Worm (Caenorhabditis elegans) whole organism, L1 larva: ENCODE measurements around the gene cnep-1.

ENCODE experiments used
- C16A3.4 ChIP-seq: fragments of 150-350 bp; optimal IDR thresholded peaks from 2 replicates; lab custom pipeline; 2014; ENCODE audit warnings: missing biosample characterization, missing genetic modification characterization
- F16B12.6 ChIP-seq: fragments of 150-350 bp; optimal IDR thresholded peaks from 2 replicates; lab custom pipeline; 2014; ENCODE audit warnings: missing biosample characterization, missing genetic modification characterization
- Y116A8C.19 ChIP-seq: sonication (generic microtip); optimal IDR thresholded peaks from 2 replicates; lab custom pipeline; 2016; ENCODE audit warnings: missing compliant biosample characterization, missing genetic modification characterization, borderline replicate concordance
- alr-1 ChIP-seq: fragments of 200-800 bp; sonication (Bioruptor generic); optimal IDR thresholded peaks from 2 replicates; lab custom pipeline; 2018; ENCODE audit warnings: borderline replicate concordance, mild to moderate bottlenecking, missing genetic modification characterization, missing compliant biosample characterization
- blmp-1 ChIP-seq: fragments of 150-350 bp; optimal IDR thresholded peaks from 2 replicates; lab custom pipeline; 2014; ENCODE audit warnings: missing biosample characterization, missing genetic modification characterization
- ceh-63 ChIP-seq: fragments of 200-800 bp; sonication (Bioruptor generic); optimal IDR thresholded peaks from 2 replicates; lab custom pipeline; 2018; ENCODE audit warnings: mild to moderate bottlenecking, missing genetic modification characterization, missing compliant biosample characterization
- ceh-82 ChIP-seq, 3 experiments: fragments of 150-350 bp in 1 of 3; sonication (generic microtip) in 2 of 3; optimal IDR thresholded peaks; 2 replicates each; lab custom pipeline; 2014 to 2017; ENCODE audit warnings: missing biosample characterization in 3 of 3, missing genetic modification characterization in 3 of 3
- ces-1 ChIP-seq: fragments of 150-350 bp; optimal IDR thresholded peaks from 2 replicates; lab custom pipeline; 2014; ENCODE audit warnings: missing biosample characterization, missing genetic modification reagents, missing genetic modification characterization
- dpl-1 ChIP-seq, 3 experiments: fragments of 150-350 bp in 2 of 3; sonication (generic microtip) in 1 of 3; optimal IDR thresholded peaks; 2 replicates each; lab custom pipeline; 2014 to 2017; ENCODE audit warnings: missing biosample characterization in 3 of 3, missing genetic modification characterization in 3 of 3, missing genetic modification reagents in 3 of 3
- dsc-1 ChIP-seq: sonication (generic microtip); optimal IDR thresholded peaks from 2 replicates; lab custom pipeline; 2016; ENCODE audit warnings: mild to moderate bottlenecking, missing genetic modification characterization, missing compliant biosample characterization
- efl-1 ChIP-seq, 4 experiments: fragments of 150-350 bp; optimal IDR thresholded peaks in 3 of 4; peaks in 1 of 4; 1 replicate in 1 of 4; 2 replicates in 3 of 4; lab custom pipeline; 2014; ENCODE audit warnings: missing biosample characterization in 2 of 4, missing genetic modification characterization in 2 of 4, missing genetic modification reagents in 2 of 4
- efl-3 ChIP-seq: fragments of 200-800 bp; sonication (Bioruptor generic); optimal IDR thresholded peaks from 2 replicates; lab custom pipeline; 2018; ENCODE audit warnings: mild to moderate bottlenecking, missing genetic modification characterization, missing compliant biosample characterization
- egl-13 ChIP-seq: sonication (generic microtip); optimal IDR thresholded peaks from 2 replicates; lab custom pipeline; 2016; ENCODE audit warnings: missing genotype, missing genetic modification reagents, missing genetic modification characterization, missing compliant biosample characterization
- egl-27 ChIP-seq, 2 experiments: fragments of 150-350 bp in 1 of 2; sonication (generic microtip); optimal IDR thresholded peaks; 3 replicates each; lab custom pipeline; 2017 to 2018; ENCODE audit warnings: missing biosample characterization in 2 of 2, missing genetic modification characterization in 2 of 2, missing genetic modification reagents in 2 of 2
- elt-3 ChIP-seq, 6 experiments: fragments of 150-350 bp in 1 of 6; sonication (generic microtip); optimal IDR thresholded peaks; 2 replicates each; lab custom pipeline; 2017 to 2018; ENCODE audit warnings: missing biosample characterization in 6 of 6, missing genetic modification characterization in 6 of 6, inconsistent platforms in 1 of 6
- fkh-10 ChIP-seq: sonication (generic microtip); optimal IDR thresholded peaks from 2 replicates; lab custom pipeline; 2017; ENCODE audit warnings: missing biosample characterization, missing genetic modification reagents, missing genetic modification characterization
- jun-1 ChIP-seq: fragments of 150-350 bp; optimal IDR thresholded peaks from 2 replicates; lab custom pipeline; 2014; ENCODE audit warnings: missing biosample characterization, missing genetic modification reagents, missing genetic modification characterization
- lin-13 ChIP-seq: fragments of 150-350 bp; optimal IDR thresholded peaks from 2 replicates; lab custom pipeline; 2014; ENCODE audit warnings: missing biosample characterization, missing genetic modification reagents, missing genetic modification characterization
- lin-14 ChIP-seq: fragments of 200-800 bp; sonication (Bioruptor generic); optimal IDR thresholded peaks from 2 replicates; lab custom pipeline; 2018; ENCODE audit warnings: mild to moderate bottlenecking, missing genetic modification characterization, moderate library complexity, missing compliant biosample characterization
- lin-15B ChIP-seq: fragments of 150-350 bp; sonication (generic microtip); optimal IDR thresholded peaks from 3 replicates; lab custom pipeline; 2014; ENCODE audit warnings: missing biosample characterization, missing genetic modification characterization
- lir-3 ChIP-seq: sonication (generic microtip); optimal IDR thresholded peaks from 2 replicates; lab custom pipeline; 2016; ENCODE audit warnings: mild to moderate bottlenecking, missing genetic modification characterization, moderate library complexity, missing compliant biosample characterization; ENCODE audit not compliant: poor library complexity
- mab-9 ChIP-seq: fragments of 200-800 bp; sonication (Bioruptor generic); IDR thresholded peaks from 2 replicates; pipeline ENCODE4 v1.3.6; 2022; ENCODE audit warnings: missing genetic modification reagents, missing genetic modification characterization, missing compliant biosample characterization
- mdl-1 ChIP-seq, 2 experiments: fragments of 150-350 bp; optimal IDR thresholded peaks; 2 replicates each; lab custom pipeline; 2014 to 2017; ENCODE audit warnings: missing biosample characterization in 2 of 2, missing genetic modification characterization in 2 of 2, inconsistent platforms in 1 of 2
- mep-1 ChIP-seq: fragments of 150-350 bp; optimal IDR thresholded peaks from 2 replicates; lab custom pipeline; 2014; ENCODE audit warnings: missing biosample characterization, missing genetic modification characterization
- nhr-11 ChIP-seq: fragments of 150-350 bp; optimal IDR thresholded peaks from 2 replicates; lab custom pipeline; 2014; ENCODE audit warnings: missing biosample characterization, missing genetic modification characterization
- nhr-20 ChIP-seq: sonication (generic microtip); optimal IDR thresholded peaks from 2 replicates; lab custom pipeline; 2016; ENCODE audit warnings: mild to moderate bottlenecking, missing genetic modification characterization, missing compliant biosample characterization
- nhr-237 ChIP-seq: fragments of 150-350 bp; optimal IDR thresholded peaks from 2 replicates; lab custom pipeline; 2014; ENCODE audit warnings: missing biosample characterization, missing genetic modification characterization
- nhr-76 ChIP-seq: sonication (generic microtip); optimal IDR thresholded peaks from 2 replicates; lab custom pipeline; 2017; ENCODE audit warnings: missing biosample characterization, missing genetic modification characterization
- nhr-77 ChIP-seq: fragments of 150-350 bp; optimal IDR thresholded peaks from 2 replicates; lab custom pipeline; 2014; ENCODE audit warnings: missing biosample characterization, missing genetic modification characterization
- nhr-90 ChIP-seq: sonication (generic microtip); optimal IDR thresholded peaks from 2 replicates; lab custom pipeline; 2016; ENCODE audit warnings: mild to moderate bottlenecking, missing genetic modification characterization, missing compliant biosample characterization; ENCODE audit not compliant: poor library complexity
- pax-3 ChIP-seq: fragments of 200-800 bp; sonication (Bioruptor generic); optimal IDR thresholded peaks from 2 replicates; lab custom pipeline; 2018; ENCODE audit warnings: mild to moderate bottlenecking, missing genetic modification characterization, moderate library complexity, missing compliant biosample characterization
- rnt-1 ChIP-seq: sonication (generic microtip); optimal IDR thresholded peaks from 2 replicates; lab custom pipeline; 2016; ENCODE audit warnings: mild to moderate bottlenecking, missing genetic modification characterization, moderate library complexity, missing compliant biosample characterization
- sox-4 ChIP-seq: sonication (generic microtip); optimal IDR thresholded peaks from 2 replicates; lab custom pipeline; 2016; ENCODE audit warnings: missing genetic modification characterization, missing compliant biosample characterization
- sup-37 ChIP-seq: fragments of 200-800 bp; sonication (Bioruptor generic); optimal IDR thresholded peaks from 2 replicates; lab custom pipeline; 2018; ENCODE audit warnings: mild to moderate bottlenecking, missing genetic modification characterization, missing compliant biosample characterization
- unc-30 ChIP-seq: sonication (generic microtip); optimal IDR thresholded peaks from 2 replicates; lab custom pipeline; 2017; ENCODE audit warnings: missing biosample characterization, missing genetic modification characterization
- vab-15 ChIP-seq: sonication (generic microtip); optimal IDR thresholded peaks from 2 replicates; lab custom pipeline; 2017; ENCODE audit warnings: missing genotype, mild to moderate bottlenecking, missing genetic modification characterization, missing compliant biosample characterization
- xbp-1 ChIP-seq: sonication (generic microtip); optimal IDR thresholded peaks from 2 replicates; lab custom pipeline; 2016; ENCODE audit warnings: missing genetic modification characterization, missing compliant biosample characterization
- zag-1 ChIP-seq: fragments of 150-350 bp; optimal IDR thresholded peaks from 2 replicates; lab custom pipeline; 2014; ENCODE audit warnings: missing biosample characterization, missing genetic modification characterization

Gene cnep-1

DNA sequence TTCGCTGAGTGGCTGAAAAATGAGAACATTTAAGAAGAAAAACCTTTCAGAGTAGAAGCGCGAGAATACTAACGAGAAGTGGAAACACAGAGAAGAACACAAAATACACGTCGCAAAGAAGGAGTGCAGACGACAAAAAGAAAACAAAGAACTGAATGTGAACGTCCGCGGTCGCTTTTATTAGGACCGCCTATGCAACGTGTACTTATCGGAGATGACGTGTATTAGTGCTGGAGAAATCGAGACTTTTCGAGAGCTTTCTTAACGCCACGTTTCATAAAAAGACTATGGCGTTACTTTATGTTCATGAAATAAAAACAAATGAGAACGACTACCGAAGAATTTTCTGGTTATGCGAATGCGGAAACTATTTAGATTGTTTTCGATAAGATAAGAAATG, 42.4 kb downstream of the cnep-1 start, which contains the start of gene hsp-4:
Gene hsp-4 (minus strand): TSS at position 139 of the 400 bp plus-strand sequence.
- TF ChIP-seq mdl-1 (tag; optimal IDR thresholded peaks at IDR 0.05; lab: Kevin White, UChicago) (no peak), ceh-63 (GFP tag; lab: Kevin White, UChicago) (no peak), mep-1 (tag; lab: Kevin White, UChicago) (peak; percentile 24), unc-30 (no peak), alr-1 (tag; lab: Kevin White, UChicago) (no peak), dsc-1 (tag; lab: Kevin White, UChicago) (no peak), C16A3.4 (tag; lab: Kevin White, UChicago) (no peak), vab-15 (no peak), dpl-1 (GFP tag; optimal IDR thresholded peaks at IDR 0.05; lab: Kevin White, UChicago) (no peak), mab-9 (GFP tag; lab: Robert Waterston, UW) (no peak), jun-1 (tag; lab: Kevin White, UChicago) (no peak), lin-14 (peak; percentile 23), nhr-237 (tag; lab: Kevin White, UChicago) (no peak), pax-3 (no peak), blmp-1 (tag; lab: Kevin White, UChicago) (peak; percentile 79), nhr-20 (tag; lab: Kevin White, UChicago) (no peak), sup-37 (GFP tag; lab: Kevin White, UChicago) (no peak), egl-27 (tag; optimal IDR thresholded peaks at IDR 0.05; lab: Kevin White, UChicago) (no peak), elt-3 (tag; optimal IDR thresholded peaks at IDR 0.05; lab: Kevin White, UChicago) (no peak), xbp-1 (peak; percentile 100), F16B12.6 (tag; lab: Kevin White, UChicago) (no peak), Y116A8C.19 (no peak), nhr-77 (tag; lab: Kevin White, UChicago) (no peak), nhr-90 (no peak), nhr-11 (tag; lab: Kevin White, UChicago) (no peak), zag-1 (tag; lab: Kevin White, UChicago) (no peak), ceh-82 (tag; optimal IDR thresholded peaks at IDR 0.05; lab: Kevin White, UChicago) (no peak), fkh-10 (GFP tag; lab: Kevin White, UChicago) (no peak), nhr-76 (no peak), egl-13 (tag; lab: Kevin White, UChicago) (no peak), sox-4 (tag; lab: Kevin White, UChicago) (no peak), rnt-1 (tag; lab: Kevin White, UChicago) (no peak)

DNA sequence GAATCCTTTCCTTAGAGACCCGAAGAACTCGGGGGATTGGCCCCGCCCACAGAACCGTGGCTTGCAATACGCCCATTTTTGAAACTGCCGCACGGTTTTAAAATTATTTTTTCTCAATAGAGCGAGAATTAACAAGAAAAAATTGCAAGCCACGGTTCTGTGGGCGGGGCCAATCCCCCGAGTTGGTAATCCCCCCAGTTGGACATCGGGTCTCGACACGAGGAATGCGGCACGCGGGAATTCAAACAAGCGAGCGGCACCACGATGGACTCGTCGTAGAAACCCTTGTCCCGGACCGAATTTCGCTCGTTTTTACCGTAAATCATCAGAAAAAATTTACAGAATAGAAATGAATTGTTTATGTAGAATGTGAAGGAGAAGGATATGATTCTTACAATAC, 42.9 kb downstream of the cnep-1 start:
- TF ChIP-seq ces-1 (GFP tag; lab: Kevin White, UChicago) (no peak), efl-1 (optimal IDR thresholded peaks at IDR 0.05; lab: Kevin White, UChicago) (peak in 1 of 2 experiments; percentile 2), efl-1 (GFP tag; optimal IDR thresholded peaks at IDR 0.05 in 1 of 2; lab: Kevin White, UChicago) (peak in 1 of 2 experiments; percentile 20)

ce11 chrII:7356326-7356725, 46.2 kb downstream of the cnep-1 start, which contains the start of gene haf-2:
TSS of gene haf-2 (minus strand) at chrII:7356426.
- no peak for TF ChIP-seq lir-3 (tag; lab: Kevin White, UChicago)
- no peak for TF ChIP-seq jun-1 (tag; lab: Kevin White, UChicago)
- TF ChIP-seq Y116A8C.19, result no peak
- TF ChIP-seq lin-13 (GFP tag; lab: Kevin White, UChicago), result no peak
- no peak for TF ChIP-seq lin-15B
- TF ChIP-seq fkh-10 (GFP tag; lab: Kevin White, UChicago), result no peak
- TF ChIP-seq efl-3 (GFP tag; lab: Kevin White, UChicago), result no peak
- TF ChIP-seq egl-13 (tag; lab: Kevin White, UChicago), result no peak
- TF ChIP-seq elt-3 (tag; optimal IDR thresholded peaks at IDR 0.05; lab: Kevin White, UChicago), result no peak
- TF ChIP-seq zag-1 (tag; lab: Kevin White, UChicago), result no peak
- TF ChIP-seq nhr-11 (tag; lab: Kevin White, UChicago), result no peak
